Fruit fly (Drosophila melanogaster): ENCODE data around the gene alphaTub85E.

dm6 chr3R:9774147-9774546 is 41.1 kb upstream of the alphaTub85E start, which contains the start of gene Whamy:
- TF ChIP-seq usp (GFP tag; optimal IDR thresholded peaks at IDR 0.05) (no peak), Dll (optimal IDR thresholded peaks at IDR 0.05) (no peak), EcR (GFP tag; optimal IDR thresholded peaks at IDR 0.05) (no peak), CG8478 (optimal IDR thresholded peaks at IDR 0.05) (no peak), psq (optimal IDR thresholded peaks at IDR 0.05) (no peak), pan (optimal IDR thresholded peaks at IDR 0.05) (no peak)

All from whole organism.